Worm (Caenorhabditis elegans) whole organism, L4/young adult: Measurements from ENCODE around the gene hlh-13.

Source experiments
- W03F9.2 ChIP-seq: fragments of 150-350 bp; optimal IDR thresholded peaks from 2 replicates; lab custom pipeline; 2014; ENCODE audit warnings: missing biosample characterization, missing genetic modification characterization
- dao-5 ChIP-seq: sonication (generic microtip); optimal IDR thresholded peaks from 2 replicates; lab custom pipeline; 2016; ENCODE audit warnings: missing genotype, missing genetic modification characterization, moderate library complexity, missing compliant biosample characterization

DNA sequence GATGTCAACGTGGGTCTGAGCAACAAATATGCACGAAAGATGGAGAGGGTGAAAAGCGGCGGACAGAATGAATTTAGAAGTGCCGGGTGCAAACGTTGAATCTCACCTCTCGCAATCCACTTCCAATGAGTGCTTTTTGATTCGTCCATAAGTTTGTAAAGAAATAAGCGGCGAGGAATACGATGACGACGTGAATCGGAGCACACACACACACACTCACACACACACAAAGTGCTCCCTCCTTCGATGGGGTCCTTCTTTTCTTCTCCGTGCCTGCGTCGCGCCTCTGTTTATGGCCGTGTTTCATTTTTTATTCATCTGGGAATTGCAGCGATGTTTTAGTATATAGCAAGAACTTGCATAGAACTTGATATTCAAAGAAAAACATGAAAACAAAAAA is 48.4 kb downstream of the hlh-13 start, which contains the start of gene paf-2:
- TF ChIP-seq dao-5 (tag; lab: Kevin White, UChicago) (no peak), W03F9.2 (tag; lab: Kevin White, UChicago) (no peak)
